Fruit fly (Drosophila melanogaster) Kc167 (cell line): ENCODE results near the gene Pus7.

Source experiments
- Sin3A ChIP-seq: fragments of >200 bp; optimal IDR thresholded peaks from 2 replicates; lab custom pipeline; 2018; ENCODE audit warnings: missing external identifiers
- h ChIP-seq: fragments of >200 bp; optimal IDR thresholded peaks from 3 replicates; lab custom pipeline; 2018; ENCODE audit warnings: missing external identifiers
- insv ChIP-seq: fragments of >200 bp; optimal IDR thresholded peaks from 3 replicates; lab custom pipeline; 2018; ENCODE audit warnings: missing external identifiers
- psq ChIP-seq: fragments of >200 bp; optimal IDR thresholded peaks from 2 replicates; lab custom pipeline; 2017; ENCODE audit warnings: missing external identifiers
- ttk ChIP-seq: sonication (Bioruptor generic); optimal IDR thresholded peaks from 2 replicates; lab custom pipeline; 2017; ENCODE audit warnings: missing external identifiers

DNA sequence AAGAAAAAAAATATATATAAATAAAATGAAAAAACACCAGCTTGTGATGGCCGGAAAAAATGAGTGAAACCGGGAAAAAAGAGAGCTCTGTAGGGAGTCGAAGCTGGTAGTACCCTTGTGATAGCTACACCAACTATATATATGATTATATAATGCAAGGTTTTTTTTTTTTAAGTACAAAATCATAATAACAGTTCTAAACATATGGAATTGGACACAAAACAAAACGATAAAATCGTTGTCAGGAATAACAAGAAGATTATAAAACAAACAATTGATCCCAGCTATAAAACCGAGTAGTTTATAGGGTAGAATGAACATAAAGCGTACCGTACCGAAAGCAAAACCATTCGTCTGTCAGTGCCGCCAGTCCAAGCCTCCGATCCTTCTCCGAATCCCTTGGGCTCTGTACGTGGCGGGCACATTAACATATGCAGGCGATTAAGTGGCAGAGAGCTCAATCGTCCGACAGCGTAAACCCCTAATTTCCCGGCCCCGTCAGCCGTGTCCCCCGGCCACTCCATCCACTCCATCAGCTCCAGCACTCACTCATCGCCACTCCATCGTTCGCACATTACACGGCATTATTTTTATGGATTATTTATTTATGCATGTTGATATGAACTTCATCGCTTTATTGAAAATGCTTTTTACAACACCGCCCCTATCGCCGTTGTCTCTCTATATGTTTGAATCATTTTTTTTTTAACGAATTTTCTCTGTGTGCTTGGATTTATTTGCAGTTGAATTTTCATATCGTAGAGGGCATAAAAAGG lies 48.4 kb upstream of the Pus7 start:
- no peak for TF ChIP-seq psq (lab: Kevin White, UChicago)
- no peak for TF ChIP-seq h (lab: Kevin White, UChicago)
- no peak for TF ChIP-seq insv (lab: Kevin White, UChicago)
- no peak for TF ChIP-seq Sin3A
- no peak for TF ChIP-seq ttk (lab: Kevin White, UChicago)
